Worm (Caenorhabditis elegans): ENCODE data around the gene T04G9.6.

T04G9.6 gene

DNA sequence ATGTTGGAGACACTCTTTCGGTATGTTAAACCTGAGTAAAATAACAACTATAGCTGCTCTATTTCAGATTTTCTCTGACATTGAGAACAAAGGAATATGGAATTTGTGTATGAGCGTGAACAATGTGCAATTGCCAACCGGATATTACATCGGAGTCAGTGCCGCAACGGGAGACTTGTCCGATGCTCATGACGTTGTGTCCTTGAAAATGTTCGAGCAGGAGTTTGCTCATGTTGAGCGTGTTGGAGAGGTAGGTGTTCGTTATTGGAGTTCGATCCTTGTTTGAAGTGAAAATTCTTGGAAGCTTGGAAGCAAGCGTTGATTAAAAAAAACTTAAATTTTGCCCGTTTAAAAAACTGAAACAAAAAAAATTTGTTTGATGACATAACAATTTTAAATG lies 15.2 kb downstream of the T04G9.6 start:
- TF ChIP-seq F49E8.2 (tag; optimal IDR thresholded peaks at IDR 0.05; ENCODE audit: insufficient read depth) (no peak), snpc-1.3 (tag; optimal IDR thresholded peaks at IDR 0.05; ENCODE audit: insufficient read depth) (no peak), aptf-3 (GFP tag; IDR thresholded peaks at IDR 0.05) (no peak), sptf-2 (GFP tag; optimal IDR thresholded peaks at IDR 0.05) (no peak), C06A6.2 (GFP tag; conservative IDR thresholded peaks at IDR 0.05) (no peak), nhr-120 (GFP tag; IDR thresholded peaks at IDR 0.05) (0 out of 2 replicates have a peak, but pooled peaks have one; percentile 6)

ce11 chrX:768061-768646 lies 16.6 kb downstream of the T04G9.6 start, which contains the start of the genes trap-2 and ile-2:
trap-2 (minus strand) TSS chrX:768069.
ile-2 (plus strand) TSS chrX:768596.
- TF ChIP-seq nfya-1 (tag; optimal IDR thresholded peaks at IDR 0.05; ENCODE audit: borderline replicate concordance, insufficient read depth) (no peak), rpc-1 (optimal IDR thresholded peaks at IDR 0.05) (no peak), rpc-1 (tag; optimal IDR thresholded peaks at IDR 0.05) (no peak), snpc-1.3 (tag; optimal IDR thresholded peaks at IDR 0.05; ENCODE audit: insufficient read depth) (no peak), rec-8 (tag; optimal IDR thresholded peaks at IDR 0.05) (no peak), snpc-3.4 (tag; optimal IDR thresholded peaks at IDR 0.05) (no peak), F33H1.4 (GFP tag; IDR thresholded peaks at IDR 0.05) (no peak), madf-8 (GFP tag; conservative IDR thresholded peaks at IDR 0.05) (no peak), Y67H2A.10 (GFP tag; conservative IDR thresholded peaks at IDR 0.05) (no peak), ztf-6 (GFP tag; IDR thresholded peaks at IDR 0.05) (0 out of 2 replicates have a peak, but pooled peaks have one; percentile 66), mcd-1 (GFP tag; IDR thresholded peaks at IDR 0.05) (peak; percentile 99), mxl-1 (tag; optimal IDR thresholded peaks at IDR 0.05) (no peak), efl-1 (GFP tag; optimal IDR thresholded peaks at IDR 0.05) (no peak), hrde-1 (tag; optimal IDR thresholded peaks at IDR 0.05; ENCODE audit: borderline replicate concordance) (no peak), ztf-22 (GFP tag; optimal IDR thresholded peaks at IDR 0.05) (peak; percentile 49), nfya-2 (GFP tag; IDR thresholded peaks at IDR 0.05) (no peak), tlf-1 (GFP tag; optimal IDR thresholded peaks at IDR 0.05) (peak; percentile 76), lir-1 (GFP tag; conservative IDR thresholded peaks at IDR 0.05) (no peak; the same call in 1 of the 2 replicates), Y53G8AR.9 (GFP tag; conservative IDR thresholded peaks at IDR 0.05) (peak; percentile 90), ZK185.1 (tag; optimal IDR thresholded peaks at IDR 0.05; ENCODE audit: poor library complexity, severe bottlenecking) (peak; percentile 72), dox-1 (GFP tag; IDR thresholded peaks at IDR 0.05) (peak; percentile 96), ceh-91 (GFP tag; IDR thresholded peaks at IDR 0.05) (no peak), sdz-38 (tag; optimal IDR thresholded peaks at IDR 0.05) (no peak), zim-3 (tag; optimal IDR thresholded peaks at IDR 0.05) (no peak), hmg-20 (GFP tag; IDR thresholded peaks at IDR 0.05) (peak; percentile 60; the same call in 1 of the 2 replicates), madf-3 (GFP tag; IDR thresholded peaks at IDR 0.05) (0 out of 2 replicates have a peak, but pooled peaks have one; percentile 34), zfh-2 (GFP tag; conservative IDR thresholded peaks at IDR 0.05) (peak; percentile 99), ztf-3 (GFP tag; optimal IDR thresholded peaks at IDR 0.05) (no peak), bed-2 (GFP tag; IDR thresholded peaks at IDR 0.05) (no peak), F22D6.2 (tag; optimal IDR thresholded peaks at IDR 0.05) (peak; percentile 42), ceh-100 (GFP tag; IDR thresholded peaks at IDR 0.05) (peak; percentile 32; the same call in 1 of the 2 replicates), fkh-3 (tag; optimal IDR thresholded peaks at IDR 0.05) (no peak), bed-1 (GFP tag; IDR thresholded peaks at IDR 0.05) (no peak), B0336.3 (GFP tag; IDR thresholded peaks at IDR 0.05) (peak; percentile 88), nhr-120 (GFP tag; IDR thresholded peaks at IDR 0.05) (0 out of 2 replicates have a peak, but pooled peaks have one; percentile 17), Y95B8A.8 (GFP tag; IDR thresholded peaks at IDR 0.05) (no peak), madf-10 (tag; optimal IDR thresholded peaks at IDR 0.05) (peak; percentile 79), hlh-26 (GFP tag; conservative IDR thresholded peaks at IDR 0.05) (no peak), athp-1 (tag; optimal IDR thresholded peaks at IDR 0.05) (peak; percentile 8), hlh-12 (tag; optimal IDR thresholded peaks at IDR 0.05) (no peak), ztf-26 (tag; optimal IDR thresholded peaks at IDR 0.05) (peak; percentile 79), K11D2.4 (GFP tag; IDR thresholded peaks at IDR 0.05) (peak; percentile 40; the same call in 1 of the 2 replicates)

All from whole organism, young adult.